Worm (Caenorhabditis elegans): Measurements from ENCODE around the gene col-33.

- TF ChIP-seq crh-2 (tag; optimal IDR thresholded peaks at IDR 0.05) = no peak
- TF ChIP-seq nhr-12 (tag; optimal IDR thresholded peaks at IDR 0.05) = no peak
- TF ChIP-seq nhr-11 (tag; optimal IDR thresholded peaks at IDR 0.05) = no peak
- no peak for TF ChIP-seq nhr-25 (tag; optimal IDR thresholded peaks at IDR 0.05)
- no peak for TF ChIP-seq ceh-82 (tag; optimal IDR thresholded peaks at IDR 0.05)
- TF ChIP-seq aly-2 (tag; optimal IDR thresholded peaks at IDR 0.05) = no peak
- TF ChIP-seq ztf-11 (tag; optimal IDR thresholded peaks at IDR 0.05) = no peak
- TF ChIP-seq sma-3 (GFP tag; optimal IDR thresholded peaks at IDR 0.05) = no peak
- no peak for TF ChIP-seq elt-1 (tag; optimal IDR thresholded peaks at IDR 0.05)
Observed at ce11 chrIV:4247770-4248169, 15.3 kb upstream of the col-33 start, which contains the start of gene ama-1.

Data from whole organism, L2 larva.